Worm (Caenorhabditis elegans) whole organism, L3 larva: ENCODE data around the gene daf-1.

Experiments
- R02D3.7 ChIP-seq: fragments of 150-350 bp; optimal IDR thresholded peaks from 2 replicates; lab custom pipeline; 2014; ENCODE audit warnings: missing biosample characterization, missing genetic modification characterization
- ZK546.5 ChIP-seq: sonication (generic microtip); optimal IDR thresholded peaks from 2 replicates; lab custom pipeline; 2017; ENCODE audit warnings: missing biosample characterization, missing genetic modification characterization
- ama-1 ChIP-seq: fragments of 150-350 bp; optimal IDR thresholded peaks from 2 replicates; lab custom pipeline; 2018
- ceh-16 ChIP-seq: sonication (generic microtip); optimal IDR thresholded peaks from 2 replicates; lab custom pipeline; 2017; ENCODE audit warnings: missing biosample characterization, missing genetic modification characterization
- ceh-28 ChIP-seq: fragments of 150-350 bp; optimal IDR thresholded peaks from 2 replicates; lab custom pipeline; 2014; ENCODE audit warnings: missing biosample characterization, missing genetic modification reagents, missing genetic modification characterization
- ceh-82 ChIP-seq: fragments of 150-350 bp; optimal IDR thresholded peaks from 2 replicates; lab custom pipeline; 2014; ENCODE audit warnings: missing biosample characterization, missing genetic modification characterization
- ceh-9 ChIP-seq: sonication (generic microtip); optimal IDR thresholded peaks from 2 replicates; lab custom pipeline; 2018; ENCODE audit warnings: missing biosample characterization, missing genetic modification characterization
- daf-12 ChIP-seq: fragments of 150-350 bp; optimal IDR thresholded peaks from 2 replicates; lab custom pipeline; 2014; ENCODE audit warnings: missing biosample characterization, missing genetic modification reagents, missing genetic modification characterization
- egl-27 ChIP-seq: sonication (generic microtip); optimal IDR thresholded peaks from 4 replicates; lab custom pipeline; 2017; ENCODE audit warnings: missing biosample characterization, missing genetic modification reagents, missing genetic modification characterization
- egl-5 ChIP-seq: fragments of 150-350 bp; optimal IDR thresholded peaks from 2 replicates; lab custom pipeline; 2017; ENCODE audit warnings: missing biosample characterization, missing genetic modification reagents, missing genetic modification characterization, inconsistent platforms
- elt-1 ChIP-seq: fragments of 150-350 bp; optimal IDR thresholded peaks from 2 replicates; lab custom pipeline; 2014; ENCODE audit warnings: missing biosample characterization, missing genetic modification characterization
- elt-3 ChIP-seq, 3 experiments: fragments of 150-350 bp in 1 of 3; sonication (generic microtip) in 2 of 3; optimal IDR thresholded peaks; 2 replicates in 2 of 3; 4 replicates in 1 of 3; lab custom pipeline; 2014 to 2017; ENCODE audit warnings: missing biosample characterization in 3 of 3, missing genetic modification characterization in 3 of 3
- eor-1 ChIP-seq, 2 experiments: fragments of 150-350 bp; optimal IDR thresholded peaks; 2 replicates each; lab custom pipeline; 2014 to 2018; ENCODE audit warnings: missing biosample characterization in 2 of 2, missing genetic modification characterization in 2 of 2
- fkh-10 ChIP-seq: sonication (generic microtip); optimal IDR thresholded peaks from 2 replicates; lab custom pipeline; 2017; ENCODE audit warnings: missing biosample characterization, missing genetic modification reagents, missing genetic modification characterization
- fkh-2 ChIP-seq: fragments of 150-350 bp; optimal IDR thresholded peaks from 2 replicates; lab custom pipeline; 2014; ENCODE audit warnings: missing biosample characterization, missing genetic modification reagents, missing genetic modification characterization
- fos-1 ChIP-seq: fragments of 150-350 bp; optimal IDR thresholded peaks from 2 replicates; lab custom pipeline; 2014; ENCODE audit warnings: missing biosample characterization, missing genetic modification characterization
- hmg-11 ChIP-seq: sonication (generic microtip); optimal IDR thresholded peaks from 2 replicates; lab custom pipeline; 2016; ENCODE audit warnings: missing genetic modification characterization, missing compliant biosample characterization
- jun-1 ChIP-seq: fragments of 150-350 bp; optimal IDR thresholded peaks from 2 replicates; lab custom pipeline; 2014; ENCODE audit warnings: missing biosample characterization, missing genetic modification reagents, missing genetic modification characterization
- lin-15B ChIP-seq: fragments of 150-350 bp; optimal IDR thresholded peaks from 2 replicates; lab custom pipeline; 2014; ENCODE audit warnings: missing biosample characterization, missing genetic modification characterization
- lin-39 ChIP-seq: fragments of 150-350 bp; optimal IDR thresholded peaks from 2 replicates; lab custom pipeline; 2018; ENCODE audit warnings: missing biosample characterization, missing genetic modification reagents, missing genetic modification characterization
- lsy-12 ChIP-seq: sonication (generic microtip); optimal IDR thresholded peaks from 2 replicates; lab custom pipeline; 2016; ENCODE audit warnings: mild to moderate bottlenecking, missing genetic modification characterization, missing compliant biosample characterization
- mdl-1 ChIP-seq: fragments of 150-350 bp; optimal IDR thresholded peaks from 2 replicates; lab custom pipeline; 2014; ENCODE audit warnings: missing biosample characterization, missing genetic modification characterization
- mml-1 ChIP-seq: fragments of 150-350 bp; sonication (generic microtip); optimal IDR thresholded peaks from 3 replicates; lab custom pipeline; 2014; ENCODE audit warnings: missing biosample characterization, missing genetic modification characterization
- nfya-1 ChIP-seq: sonication (generic microtip); optimal IDR thresholded peaks from 2 replicates; lab custom pipeline; 2017; ENCODE audit warnings: missing genetic modification characterization, mild to moderate bottlenecking, missing compliant biosample characterization, antibody characterized with exemption, moderate library complexity; ENCODE audit not compliant: insufficient read depth
- nhr-11 ChIP-seq: fragments of 150-350 bp; optimal IDR thresholded peaks from 2 replicates; lab custom pipeline; 2014; ENCODE audit warnings: missing biosample characterization, missing genetic modification characterization
- nhr-23 ChIP-seq: fragments of 150-350 bp; optimal IDR thresholded peaks from 2 replicates; lab custom pipeline; 2014; ENCODE audit warnings: missing biosample characterization, missing genetic modification reagents, missing genetic modification characterization
- nhr-237 ChIP-seq: fragments of 150-350 bp; optimal IDR thresholded peaks from 2 replicates; lab custom pipeline; 2014; ENCODE audit warnings: missing biosample characterization, missing genetic modification characterization
- nhr-25 ChIP-seq: sonication (generic microtip); optimal IDR thresholded peaks from 2 replicates; lab custom pipeline; 2017; ENCODE audit warnings: missing biosample characterization, missing genetic modification characterization
- nhr-43 ChIP-seq: sonication (generic microtip); optimal IDR thresholded peaks from 2 replicates; lab custom pipeline; 2016; ENCODE audit warnings: mild to moderate bottlenecking, missing genetic modification characterization, missing compliant biosample characterization; ENCODE audit not compliant: poor library complexity, severe bottlenecking
- nhr-67 ChIP-seq: fragments of 150-350 bp; optimal IDR thresholded peaks from 2 replicates; lab custom pipeline; 2014; ENCODE audit warnings: missing biosample characterization, missing genetic modification characterization
- nhr-76 ChIP-seq: fragments of 150-350 bp; sonication (generic microtip); optimal IDR thresholded peaks from 5 replicates; lab custom pipeline; 2014; ENCODE audit warnings: missing biosample characterization, missing genetic modification characterization
- nhr-77 ChIP-seq: fragments of 150-350 bp; optimal IDR thresholded peaks from 2 replicates; lab custom pipeline; 2014; ENCODE audit warnings: missing biosample characterization, missing genetic modification characterization
- pha-4 ChIP-seq: fragments of 150-350 bp; optimal IDR thresholded peaks from 2 replicates; lab custom pipeline; 2014; ENCODE audit warnings: missing biosample characterization, missing genetic modification reagents, missing genetic modification characterization
- pqm-1 ChIP-seq: fragments of 150-350 bp; optimal IDR thresholded peaks from 2 replicates; lab custom pipeline; 2017; ENCODE audit warnings: missing biosample characterization, missing genetic modification characterization, inconsistent platforms
- sea-2 ChIP-seq: fragments of 150-350 bp; sonication (generic microtip); optimal IDR thresholded peaks from 4 replicates; lab custom pipeline; 2014; ENCODE audit warnings: missing biosample characterization, missing genetic modification reagents, missing genetic modification characterization
- skn-1 ChIP-seq: fragments of 150-350 bp; optimal IDR thresholded peaks from 2 replicates; lab custom pipeline; 2014; ENCODE audit warnings: missing biosample characterization, missing genetic modification characterization
- snpc-4 ChIP-seq: fragments of 150-350 bp; optimal IDR thresholded peaks from 2 replicates; lab custom pipeline; 2014; ENCODE audit warnings: missing biosample characterization, missing genetic modification characterization
- tbx-2 ChIP-seq: sonication (generic microtip); optimal IDR thresholded peaks from 2 replicates; lab custom pipeline; 2016; ENCODE audit warnings: mild to moderate bottlenecking, missing genetic modification characterization, missing compliant biosample characterization
- unc-39 ChIP-seq: sonication (generic microtip); optimal IDR thresholded peaks from 4 replicates; lab custom pipeline; 2017; ENCODE audit warnings: missing biosample characterization, missing genetic modification characterization
- unc-62 ChIP-seq: fragments of 150-350 bp; sonication (generic microtip); optimal IDR thresholded peaks from 4 replicates; lab custom pipeline; 2014; ENCODE audit warnings: missing biosample characterization, missing genetic modification reagents, missing genetic modification characterization
- zag-1 ChIP-seq: fragments of 150-350 bp; optimal IDR thresholded peaks from 2 replicates; lab custom pipeline; 2014; ENCODE audit warnings: missing biosample characterization, missing genetic modification characterization
- ztf-11 ChIP-seq: fragments of 150-350 bp; optimal IDR thresholded peaks from 2 replicates; lab custom pipeline; 2014; ENCODE audit warnings: missing biosample characterization, missing genetic modification characterization
- ztf-4 ChIP-seq: fragments of 150-350 bp; optimal IDR thresholded peaks from 2 replicates; lab custom pipeline; 2014; ENCODE audit warnings: missing biosample characterization, missing genetic modification characterization

Gene daf-1

ce11 chrIV:118786-119185 is 13.4 kb upstream of the daf-1 start:
- TF ChIP-seq ceh-28 (tag; lab: Kevin White, UChicago), result no peak
- TF ChIP-seq elt-3 (tag; optimal IDR thresholded peaks at IDR 0.05; lab: Kevin White, UChicago), result no peak
- no peak for TF ChIP-seq elt-1
- TF ChIP-seq nhr-77 (tag; lab: Kevin White, UChicago), result no peak
- no peak for TF ChIP-seq unc-62
- TF ChIP-seq egl-5, result no peak
- no peak for TF ChIP-seq ama-1
- TF ChIP-seq nhr-11 (tag; lab: Kevin White, UChicago), result no peak
- TF ChIP-seq nhr-67, result no peak
- TF ChIP-seq tbx-2 (tag; lab: Kevin White, UChicago), result no peak
- no peak for TF ChIP-seq jun-1 (tag; lab: Kevin White, UChicago)
- TF ChIP-seq ceh-82, result no peak
- TF ChIP-seq nhr-23 (tag; lab: Kevin White, UChicago), result no peak

ce11 chrIV:119792-120191 is 12.4 kb upstream of the daf-1 start:
- no peak for TF ChIP-seq hmg-11 (tag; lab: Kevin White, UChicago)
- no peak for TF ChIP-seq eor-1 (tag; optimal IDR thresholded peaks at IDR 0.05; lab: Kevin White, UChicago)
- no peak for TF ChIP-seq ceh-9
- TF ChIP-seq pha-4 (tag; lab: Kevin White, UChicago), result no peak
- TF ChIP-seq lsy-12 (tag; lab: Kevin White, UChicago), result no peak
- TF ChIP-seq mml-1 (tag; lab: Kevin White, UChicago), result no peak
- no peak for TF ChIP-seq lin-15B (tag; lab: Kevin White, UChicago)
- TF ChIP-seq fos-1, result no peak
- no peak for TF ChIP-seq egl-27 (tag; lab: Kevin White, UChicago)
- TF ChIP-seq unc-39 (tag; lab: Kevin White, UChicago), result no peak
- no peak for TF ChIP-seq nhr-76
- TF ChIP-seq nhr-23 (tag; lab: Kevin White, UChicago), result no peak
- TF ChIP-seq snpc-4, result no peak
- no peak for TF ChIP-seq nhr-43 (tag; lab: Kevin White, UChicago)
- TF ChIP-seq pqm-1 (tag; lab: Kevin White, UChicago), result no peak
- no peak for TF ChIP-seq fkh-2 (tag; lab: Kevin White, UChicago)
- TF ChIP-seq ama-1, result no peak
- TF ChIP-seq nhr-67, result no peak
- no peak for TF ChIP-seq tbx-2 (tag; lab: Kevin White, UChicago)

ce11 chrIV:121607-122006 is 10.6 kb upstream of the daf-1 start, which contains the start of gene tut-1:
tut-1 (minus strand) TSS chrIV:121707.
- TF ChIP-seq nhr-25 (tag; lab: Kevin White, UChicago) (no peak), lin-39 (tag; lab: Kevin White, UChicago) (no peak), nhr-67 (no peak)

DNA sequence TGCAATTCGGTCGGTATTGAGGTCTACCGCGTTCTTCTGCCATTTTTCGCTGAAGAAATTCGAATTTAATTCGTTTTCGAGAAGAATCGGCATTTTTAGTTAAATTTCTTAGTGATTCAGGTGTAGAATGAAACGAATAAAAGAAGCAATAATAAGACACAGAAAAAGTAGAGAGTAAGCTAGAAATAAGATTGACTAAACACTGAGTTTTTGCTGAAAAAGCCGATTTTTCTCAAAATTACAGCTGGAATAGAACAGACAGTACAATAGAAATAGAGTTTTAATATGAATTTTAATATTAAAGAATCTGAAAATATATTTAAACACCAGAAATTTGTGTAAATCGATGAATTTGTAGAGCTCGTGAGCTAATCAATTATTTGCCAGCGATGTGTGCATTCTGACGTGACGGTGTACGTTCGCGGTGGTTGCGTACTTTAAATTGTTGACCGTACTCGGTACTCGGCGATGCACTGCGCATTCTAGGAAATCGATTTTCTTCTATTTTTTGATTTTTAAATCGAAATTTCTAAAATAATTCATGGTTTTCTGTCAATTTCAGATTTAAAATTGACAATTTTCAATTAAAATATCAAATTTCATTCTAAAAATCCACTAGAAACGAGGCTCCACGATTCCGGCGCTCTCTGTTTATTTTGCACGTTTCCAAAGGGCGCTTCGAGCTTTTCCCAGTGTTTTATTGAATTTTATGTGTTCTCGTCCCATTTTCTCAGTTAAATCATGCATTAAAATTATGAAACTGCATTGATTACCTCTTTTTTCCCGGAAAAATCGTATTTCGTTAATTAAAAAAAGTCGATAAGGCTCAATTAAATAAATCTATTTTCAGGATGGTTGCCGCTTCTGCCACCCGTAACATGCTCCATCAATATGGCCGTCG is 6.1 kb upstream of the daf-1 start, which contains the start of the genes grld-1 and cox-6C:
grld-1 (minus strand) TSS at position 51 of the 901 bp plus-strand sequence.
cox-6C (plus strand) TSS at position 851 of the 901 bp plus-strand sequence.
- TF ChIP-seq R02D3.7 (tag; lab: Kevin White, UChicago), result peak; percentile 4
- TF ChIP-seq nfya-1 (tag; lab: Kevin White, UChicago), result peak; percentile 77
- TF ChIP-seq nhr-77 (tag; lab: Kevin White, UChicago), result no peak
- TF ChIP-seq egl-27 (tag; lab: Kevin White, UChicago), result no peak
- TF ChIP-seq tbx-2 (tag; lab: Kevin White, UChicago), result no peak
- no peak for TF ChIP-seq mdl-1 (tag; lab: Kevin White, UChicago)
- TF ChIP-seq elt-3 (tag; optimal IDR thresholded peaks at IDR 0.05; lab: Kevin White, UChicago), result no peak
- no peak for TF ChIP-seq ZK546.5 (tag; lab: Kevin White, UChicago)
- TF ChIP-seq lin-15B (tag; lab: Kevin White, UChicago), result peak; percentile 60
- peak; percentile 1 for TF ChIP-seq fkh-10 (GFP tag; lab: Kevin White, UChicago)
- TF ChIP-seq daf-12 (tag; lab: Kevin White, UChicago), result no peak
- TF ChIP-seq unc-39 (tag; lab: Kevin White, UChicago), result no peak
- TF ChIP-seq nhr-76, result no peak
- no peak for TF ChIP-seq skn-1 (tag; lab: Kevin White, UChicago)
- peak; percentile 53 for TF ChIP-seq hmg-11 (tag; lab: Kevin White, UChicago)
- no peak for TF ChIP-seq zag-1 (tag; lab: Kevin White, UChicago)
- TF ChIP-seq snpc-4, result peak; percentile 64
- no peak for TF ChIP-seq ztf-4 (tag; lab: Kevin White, UChicago)
- peak; percentile 19 for TF ChIP-seq nhr-23 (tag; lab: Kevin White, UChicago)
- no peak for TF ChIP-seq unc-62
- TF ChIP-seq egl-5, result peak; percentile 61
- TF ChIP-seq eor-1 (tag; optimal IDR thresholded peaks at IDR 0.05; lab: Kevin White, UChicago), result no peak
- TF ChIP-seq sea-2 (GFP tag; lab: Kevin White, UChicago), result no peak
- TF ChIP-seq nhr-67, result no peak
- no peak for TF ChIP-seq fos-1
- TF ChIP-seq mml-1 (tag; lab: Kevin White, UChicago), result no peak
- TF ChIP-seq nhr-43 (tag; lab: Kevin White, UChicago), result no peak
- TF ChIP-seq ceh-16 (tag; lab: Kevin White, UChicago), result no peak
- TF ChIP-seq ceh-28 (tag; lab: Kevin White, UChicago), result peak; percentile 63
- peak; percentile 27 for TF ChIP-seq lin-39 (tag; lab: Kevin White, UChicago)
- TF ChIP-seq ztf-11 (tag; lab: Kevin White, UChicago), result no peak
- no peak for TF ChIP-seq nhr-237 (tag; lab: Kevin White, UChicago)
- no peak for TF ChIP-seq jun-1 (tag; lab: Kevin White, UChicago)
- TF ChIP-seq nhr-11 (tag; lab: Kevin White, UChicago), result no peak
- no peak for TF ChIP-seq lsy-12 (tag; lab: Kevin White, UChicago)
